Worm (Caenorhabditis elegans) whole organism, L4 larva: ENCODE measurements around the gene nhr-291.

ENCODE experiments used
- F44E2.7 ChIP-seq: fragments of 200-800 bp; sonication (Bioruptor generic); IDR thresholded peaks from 2 replicates; pipeline ENCODE4 v2.1.2; 2022; ENCODE audit warnings: missing genetic modification characterization, missing compliant biosample characterization
- T20F7.1 ChIP-seq: fragments of 200-800 bp; sonication (Bioruptor generic); optimal IDR thresholded peaks from 2 replicates; lab custom pipeline; 2018; ENCODE audit warnings: mild to moderate bottlenecking, missing genetic modification characterization, missing compliant biosample characterization
- ZK546.5 ChIP-seq, 2 experiments: sonication (generic microtip); optimal IDR thresholded peaks; 2 replicates each; lab custom pipeline; 2017; ENCODE audit warnings: missing biosample characterization in 2 of 2, missing genetic modification characterization in 2 of 2
- arid-1 ChIP-seq: fragments of 200-800 bp; sonication (Bioruptor generic); conservative IDR thresholded peaks from 2 replicates; pipeline ENCODE4 v1.3.6; 2022; ENCODE audit warnings: missing genetic modification reagents, missing genetic modification characterization, missing compliant biosample characterization
- ceh-28 ChIP-seq: fragments of 150-350 bp; optimal IDR thresholded peaks from 2 replicates; lab custom pipeline; 2014; ENCODE audit warnings: missing biosample characterization, missing genetic modification reagents, missing genetic modification characterization
- ceh-62 ChIP-seq: sonication (generic microtip); optimal IDR thresholded peaks from 2 replicates; lab custom pipeline; 2017; ENCODE audit warnings: missing biosample characterization, missing genetic modification characterization
- ctbp-1 ChIP-seq: fragments of 200-800 bp; sonication (Bioruptor generic); IDR thresholded peaks from 2 replicates; pipeline ENCODE4 v1.3.6; 2022; ENCODE audit warnings: missing genetic modification reagents, missing genetic modification characterization, missing compliant biosample characterization
- daf-12 ChIP-seq: fragments of 150-350 bp; optimal IDR thresholded peaks from 2 replicates; lab custom pipeline; 2014; ENCODE audit warnings: missing biosample characterization, missing genetic modification reagents, missing genetic modification characterization
- daf-16 ChIP-seq, 3 experiments: sonication (generic microtip); optimal IDR thresholded peaks; 2 replicates each; lab custom pipeline; 2016 to 2017; ENCODE audit warnings: missing genetic modification characterization in 3 of 3, missing genetic modification reagents in 3 of 3, mild to moderate bottlenecking in 2 of 3, missing compliant biosample characterization in 2 of 3, missing biosample characterization in 1 of 3, moderate library complexity in 1 of 3
- daf-8 ChIP-seq: fragments of 200-800 bp; sonication (Bioruptor generic); IDR thresholded peaks from 2 replicates; pipeline ENCODE4 v1.3.6; 2022; ENCODE audit warnings: missing genetic modification characterization, missing compliant biosample characterization
- dmd-6 ChIP-seq: fragments of 200-800 bp; sonication (Bioruptor generic); IDR thresholded peaks from 2 replicates; pipeline ENCODE4 v1.3.6; 2022; ENCODE audit warnings: missing genetic modification reagents, missing genetic modification characterization, missing compliant biosample characterization
- dve-1 ChIP-seq: sonication (generic microtip); optimal IDR thresholded peaks from 2 replicates; lab custom pipeline; 2017; ENCODE audit warnings: antibody characterized with exemption, mild to moderate bottlenecking, missing genetic modification characterization, missing compliant biosample characterization; ENCODE audit not compliant: insufficient read depth
- egl-27 ChIP-seq: sonication (generic microtip); optimal IDR thresholded peaks from 3 replicates; lab custom pipeline; 2017; ENCODE audit warnings: missing biosample characterization, missing genetic modification reagents, missing genetic modification characterization
- egl-43 ChIP-seq: fragments of 200-800 bp; sonication (Bioruptor generic); IDR thresholded peaks from 2 replicates; pipeline ENCODE4 v1.3.6; 2022; ENCODE audit warnings: missing genetic modification reagents, missing genetic modification characterization, missing compliant biosample characterization
- fos-1 ChIP-seq: fragments of 150-350 bp; optimal IDR thresholded peaks from 2 replicates; lab custom pipeline; 2014; ENCODE audit warnings: missing biosample characterization, missing genetic modification characterization
- hlh-30 ChIP-seq: sonication (generic microtip); optimal IDR thresholded peaks from 2 replicates; lab custom pipeline; 2017; ENCODE audit warnings: antibody characterized with exemption, mild to moderate bottlenecking, missing genetic modification characterization, missing compliant biosample characterization; ENCODE audit not compliant: insufficient read depth
- hmg-1.1 ChIP-seq: fragments of 200-800 bp; sonication (Bioruptor generic); IDR thresholded peaks from 2 replicates; pipeline ENCODE4 v1.3.6; 2022; ENCODE audit warnings: missing genetic modification reagents, missing genetic modification characterization, missing compliant biosample characterization
- jun-1 ChIP-seq: fragments of 150-350 bp; optimal IDR thresholded peaks from 2 replicates; lab custom pipeline; 2014; ENCODE audit warnings: missing biosample characterization, missing genetic modification reagents, missing genetic modification characterization
- lim-7 ChIP-seq: fragments of 200-800 bp; sonication (Bioruptor generic); IDR thresholded peaks from 2 replicates; pipeline ENCODE4 v1.3.6; 2022; ENCODE audit warnings: missing genetic modification characterization, missing compliant biosample characterization
- lin-13 ChIP-seq: fragments of 150-350 bp; optimal IDR thresholded peaks from 2 replicates; lab custom pipeline; 2014; ENCODE audit warnings: missing biosample characterization, missing genetic modification reagents, missing genetic modification characterization
- lin-15B ChIP-seq: fragments of 150-350 bp; sonication (generic microtip); optimal IDR thresholded peaks from 3 replicates; lab custom pipeline; 2014; ENCODE audit warnings: missing biosample characterization, missing genetic modification characterization
- lin-29 ChIP-seq: fragments of 200-800 bp; sonication (Bioruptor generic); IDR thresholded peaks from 2 replicates; pipeline ENCODE4 v1.3.6; 2022; ENCODE audit warnings: missing genetic modification reagents, missing genetic modification characterization, missing compliant biosample characterization
- lir-3 ChIP-seq: sonication (generic microtip); optimal IDR thresholded peaks from 2 replicates; lab custom pipeline; 2016; ENCODE audit warnings: mild to moderate bottlenecking, missing genetic modification characterization, missing compliant biosample characterization
- madf-5 ChIP-seq, 2 experiments: fragments of 200-800 bp; sonication (Bioruptor generic); IDR thresholded peaks; 2 replicates each; pipeline ENCODE4 v1.3.6; 2022; ENCODE audit warnings: missing compliant biosample characterization in 2 of 2, missing genetic modification characterization in 2 of 2
- mdl-1 ChIP-seq, 2 experiments: fragments of 150-350 bp in 1 of 2; sonication (generic microtip) in 1 of 2; optimal IDR thresholded peaks; 2 replicates each; lab custom pipeline; 2014 to 2017; ENCODE audit warnings: missing biosample characterization in 2 of 2, missing genetic modification characterization in 2 of 2
- mdt-29 ChIP-seq: fragments of 200-800 bp; sonication (Bioruptor generic); IDR thresholded peaks from 2 replicates; pipeline ENCODE4 v1.3.6; 2022; ENCODE audit warnings: missing genetic modification reagents, missing genetic modification characterization, missing compliant biosample characterization
- mep-1 ChIP-seq: fragments of 150-350 bp; sonication (generic microtip); optimal IDR thresholded peaks from 3 replicates; lab custom pipeline; 2014; ENCODE audit warnings: missing biosample characterization, missing genetic modification characterization
- mxl-2 ChIP-seq: fragments of 200-800 bp; sonication (Bioruptor generic); conservative IDR thresholded peaks from 2 replicates; pipeline ENCODE4 v1.3.6; 2022; ENCODE audit warnings: missing genetic modification reagents, missing genetic modification characterization, missing compliant biosample characterization
- nhr-25 ChIP-seq: sonication (generic microtip); optimal IDR thresholded peaks from 2 replicates; lab custom pipeline; 2017; ENCODE audit warnings: missing genetic modification characterization, mild to moderate bottlenecking, missing compliant biosample characterization, antibody characterized with exemption, moderate library complexity, borderline replicate concordance; ENCODE audit not compliant: insufficient read depth
- nhr-28 ChIP-seq: fragments of 150-350 bp; optimal IDR thresholded peaks from 2 replicates; lab custom pipeline; 2014; ENCODE audit warnings: missing biosample characterization, missing genetic modification characterization
- nhr-42 ChIP-seq: fragments of 200-800 bp; sonication (Bioruptor generic); IDR thresholded peaks from 2 replicates; pipeline ENCODE4 v1.3.6; 2022; ENCODE audit warnings: missing genetic modification characterization, missing compliant biosample characterization
- nhr-48 ChIP-seq: sonication (generic microtip); optimal IDR thresholded peaks from 2 replicates; lab custom pipeline; 2016; ENCODE audit warnings: mild to moderate bottlenecking, missing genetic modification characterization, missing compliant biosample characterization
- nhr-6 ChIP-seq: fragments of 150-350 bp; optimal IDR thresholded peaks from 2 replicates; lab custom pipeline; 2014; ENCODE audit warnings: missing biosample characterization, missing genetic modification characterization
- nhr-77 ChIP-seq: fragments of 150-350 bp; optimal IDR thresholded peaks from 2 replicates; lab custom pipeline; 2014; ENCODE audit warnings: missing biosample characterization, missing genetic modification characterization
- pqm-1 ChIP-seq: sonication (generic microtip); optimal IDR thresholded peaks from 2 replicates; lab custom pipeline; 2017; ENCODE audit warnings: missing biosample characterization, missing genetic modification characterization
- saeg-2 ChIP-seq: fragments of 200-800 bp; sonication (Bioruptor generic); IDR thresholded peaks from 2 replicates; pipeline ENCODE4 v1.3.6; 2022; ENCODE audit warnings: missing genetic modification reagents, missing genetic modification characterization, missing compliant biosample characterization
- sdz-12 ChIP-seq: fragments of 200-800 bp; sonication (Bioruptor generic); optimal IDR thresholded peaks from 2 replicates; lab custom pipeline; 2018; ENCODE audit warnings: mild to moderate bottlenecking, missing genetic modification characterization, missing compliant biosample characterization
- set-16 ChIP-seq: fragments of 200-800 bp; sonication (Bioruptor generic); IDR thresholded peaks from 2 replicates; pipeline ENCODE4 v1.3.6; 2022; ENCODE audit warnings: missing genetic modification reagents, missing genetic modification characterization, missing compliant biosample characterization
- unc-130 ChIP-seq: sonication (generic microtip); optimal IDR thresholded peaks from 2 replicates; lab custom pipeline; 2016; ENCODE audit warnings: missing genetic modification reagents, missing genetic modification characterization, missing compliant biosample characterization
- ztf-11 ChIP-seq: fragments of 150-350 bp; optimal IDR thresholded peaks from 2 replicates; lab custom pipeline; 2014; ENCODE audit warnings: missing biosample characterization, missing genetic modification characterization
- ztf-7 ChIP-seq: fragments of 150-350 bp; optimal IDR thresholded peaks from 2 replicates; lab custom pipeline; 2014; ENCODE audit warnings: missing biosample characterization, missing genetic modification characterization

The nhr-291 gene

DNA sequence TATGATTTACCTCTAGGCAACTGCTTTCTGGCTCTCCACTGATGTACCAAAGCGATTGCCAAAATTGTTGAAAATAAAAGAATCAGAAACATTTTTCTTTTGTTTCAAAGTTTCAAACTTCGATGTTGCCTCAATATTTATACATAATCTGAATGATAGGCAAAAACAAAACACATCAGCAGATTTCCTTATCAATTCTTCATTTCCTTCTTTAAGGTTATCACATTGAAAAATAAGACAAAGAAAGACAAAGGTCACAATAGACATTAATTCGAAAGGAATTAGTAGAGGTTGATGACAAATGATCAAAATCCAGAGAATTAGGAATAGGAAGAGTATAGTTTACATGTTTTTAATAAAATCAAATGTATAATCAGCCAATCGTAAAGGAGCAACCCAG lies 27.8 kb upstream of the nhr-291 start, which contains the start of gene cyp-34A2:
Gene cyp-34A2 (minus strand): TSS at position 101 of the 400 bp plus-strand sequence.
- no peak for TF ChIP-seq ztf-11 (tag; lab: Kevin White, UChicago)
- no peak for TF ChIP-seq ceh-28 (tag; lab: Kevin White, UChicago)
- no peak for TF ChIP-seq ctbp-1
- no peak for TF ChIP-seq madf-5 (GFP tag; IDR thresholded peaks at IDR 0.05; lab: Robert Waterston, UW)
- no peak for TF ChIP-seq nhr-25 (tag; lab: Kevin White, UChicago)

DNA sequence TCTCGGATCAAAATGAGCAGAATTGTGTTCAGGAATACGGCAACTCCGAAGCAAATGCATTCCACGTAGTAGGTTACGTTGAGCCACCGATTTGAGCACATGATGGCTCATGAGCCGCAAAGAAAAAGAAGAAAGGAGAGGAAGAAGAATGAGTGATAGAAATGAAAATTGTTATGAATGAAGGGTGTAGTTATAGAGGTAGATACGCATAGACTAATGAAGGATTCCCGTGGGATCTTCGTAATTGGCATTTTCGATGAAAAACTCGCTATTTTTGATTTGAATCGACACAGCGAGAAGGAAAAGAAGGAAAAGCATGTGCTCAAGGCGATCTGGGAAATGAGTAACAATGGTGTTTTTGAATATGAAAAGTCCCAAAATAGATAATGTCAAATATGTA lies 24.9 kb upstream of the nhr-291 start, which contains the start of gene str-96:
Gene str-96 (minus strand): TSS at position 101 of the 400 bp plus-strand sequence.
- TF ChIP-seq lim-7 (GFP tag; lab: Robert Waterston, UW): no peak
- TF ChIP-seq F44E2.7 (GFP tag; lab: Robert Waterston, UW): no peak
- TF ChIP-seq lin-29 (GFP tag; lab: Robert Waterston, UW): no peak
- TF ChIP-seq mdl-1 (tag; optimal IDR thresholded peaks at IDR 0.05; lab: Kevin White, UChicago): no peak
- TF ChIP-seq nhr-77 (tag; lab: Kevin White, UChicago): no peak
- TF ChIP-seq nhr-6: no peak
- TF ChIP-seq hmg-1.1 (GFP tag; lab: Robert Waterston, UW): no peak
- TF ChIP-seq ZK546.5 (tag; optimal IDR thresholded peaks at IDR 0.05; lab: Kevin White, UChicago): no peak
- no peak for TF ChIP-seq mxl-2 (GFP tag; lab: Robert Waterston, UW)
- TF ChIP-seq mdt-29 (GFP tag; lab: Robert Waterston, UW): no peak
- no peak for TF ChIP-seq nhr-42 (GFP tag; lab: Robert Waterston, UW)
- no peak for TF ChIP-seq ceh-62
- TF ChIP-seq dmd-6: no peak
- TF ChIP-seq daf-12 (tag; lab: Kevin White, UChicago): no peak
- TF ChIP-seq daf-8: no peak
- TF ChIP-seq egl-43: no peak
- TF ChIP-seq, all 104 proteins: peak for 0

DNA sequence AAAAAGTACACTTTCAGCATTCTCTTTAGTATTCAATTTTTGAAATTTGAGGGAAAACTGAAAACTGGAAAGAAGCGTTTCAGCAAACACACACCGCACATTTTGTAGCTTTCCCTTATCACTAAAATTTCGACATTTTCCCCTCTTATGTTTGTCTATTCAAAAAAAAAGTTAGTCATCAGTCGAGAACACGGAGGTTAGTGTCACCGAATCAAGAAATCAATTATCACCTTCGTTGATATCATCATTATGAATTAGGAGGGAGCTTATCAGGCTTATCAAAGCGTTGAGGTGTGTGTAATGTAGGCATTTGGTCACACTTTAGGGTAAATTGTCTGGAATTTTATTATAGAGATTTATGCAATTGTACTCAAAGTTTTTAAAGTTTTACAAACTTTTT lies 20.2 kb upstream of the nhr-291 start, which contains the start of gene cpr-3:
Gene cpr-3 (minus strand): TSS at position 104 of the 400 bp plus-strand sequence.
- TF ChIP-seq pqm-1 (tag; lab: Kevin White, UChicago) (peak; percentile 99), mdl-1 (tag; optimal IDR thresholded peaks at IDR 0.05; lab: Kevin White, UChicago) (peak in 1 of 2 experiments; percentile 30), dve-1 (tag; lab: Kevin White, UChicago) (peak; percentile 73), nhr-77 (tag; lab: Kevin White, UChicago) (peak; percentile 83), ztf-7 (peak; percentile 31), nhr-6 (peak; percentile 99), mep-1 (tag; lab: Kevin White, UChicago) (no peak), T20F7.1 (GFP tag; lab: Kevin White, UChicago) (no peak), lir-3 (tag; lab: Kevin White, UChicago) (no peak), unc-130 (GFP tag; lab: Kevin White, UChicago) (no peak), hlh-30 (tag; lab: Kevin White, UChicago) (peak; percentile 49), daf-16 (GFP tag; optimal IDR thresholded peaks at IDR 0.05; lab: Kevin White, UChicago) (no peak), daf-16 (tag; optimal IDR thresholded peaks at IDR 0.05; lab: Kevin White, UChicago) (peak; percentile 85), dmd-6 (peak; percentile 95), nhr-28 (peak; percentile 98), saeg-2 (GFP tag; lab: Robert Waterston, UW) (no peak), nhr-48 (tag; lab: Kevin White, UChicago) (peak; percentile 27)

DNA sequence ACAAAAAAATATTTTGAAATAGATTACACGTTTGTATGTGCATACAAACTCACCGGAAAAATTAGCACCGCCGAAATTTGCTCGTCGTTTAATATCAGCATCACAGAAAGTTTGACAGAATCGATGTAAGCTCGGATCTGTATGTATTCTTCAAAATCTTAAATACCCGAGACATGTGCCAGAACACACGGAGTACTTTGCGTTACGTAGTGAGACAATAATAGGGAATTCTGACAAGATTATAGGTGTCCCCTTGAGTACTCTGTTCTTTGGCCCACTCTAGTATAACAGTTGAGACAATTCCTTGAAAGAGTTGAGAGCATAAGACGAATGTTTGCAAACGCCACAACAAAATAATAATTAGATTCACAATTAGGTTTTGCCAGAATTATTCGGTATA lies 15.1 kb upstream of the nhr-291 start, which contains the start of gene srx-48:
Gene srx-48 (minus strand): TSS at position 101 of the 400 bp plus-strand sequence.
- TF ChIP-seq jun-1 (tag; lab: Kevin White, UChicago) (no peak), madf-5 (GFP tag; IDR thresholded peaks at IDR 0.05; lab: Robert Waterston, UW) (no peak), mxl-2 (GFP tag; lab: Robert Waterston, UW) (no peak), lin-15B (tag; lab: Kevin White, UChicago) (no peak), mep-1 (tag; lab: Kevin White, UChicago) (no peak), egl-27 (tag; lab: Kevin White, UChicago) (no peak), lin-13 (GFP tag; lab: Kevin White, UChicago) (no peak), arid-1 (no peak), daf-12 (tag; lab: Kevin White, UChicago) (no peak), set-16 (no peak), egl-43 (no peak), sdz-12 (GFP tag; lab: Kevin White, UChicago) (no peak), fos-1 (tag; lab: Kevin White, UChicago) (no peak)
